Fruit fly (Drosophila melanogaster) whole organism, embryonic: ENCODE measurements around the gene wrm2.
A peak's percentile ranks its signal among the peaks of the same experiment; 100 is the strongest.

ENCODE experiments used
- Asciz ChIP-seq: fragments of 200-800 bp; sonication (Bioruptor generic); optimal IDR thresholded peaks from 2 replicates; lab custom pipeline; 2017; ENCODE audit warnings: missing biosample characterization, mild to moderate bottlenecking, missing genetic modification characterization, missing genetic modification reagents
- Bdp1 ChIP-seq: fragments of 200-800 bp; sonication (Bioruptor generic); optimal IDR thresholded peaks from 3 replicates; lab custom pipeline; 2016; ENCODE audit warnings: missing biosample characterization, missing genetic modification characterization
- BtbVII ChIP-seq: fragments of 200-800 bp; sonication (Bioruptor generic); optimal IDR thresholded peaks from 3 replicates; lab custom pipeline; 2017; ENCODE audit warnings: missing biosample characterization, mild to moderate bottlenecking, missing genetic modification characterization
- CG10147 ChIP-seq: fragments of 200-800 bp; sonication (Bioruptor generic); optimal IDR thresholded peaks from 2 replicates; lab custom pipeline; 2019; ENCODE audit warnings: missing biosample characterization, mild to moderate bottlenecking, missing genetic modification characterization, moderate library complexity
- CG11085 ChIP-seq: fragments of 200-800 bp; sonication (Bioruptor generic); IDR thresholded peaks from 2 replicates; pipeline ENCODE4 v1.3.6; 2022; ENCODE audit warnings: missing biosample characterization, missing genetic modification characterization
- CG13624 ChIP-seq: fragments of 200-800 bp; sonication (Bioruptor generic); optimal IDR thresholded peaks from 2 replicates; lab custom pipeline; 2016; ENCODE audit warnings: missing biosample characterization, missing genetic modification characterization
- CG14014 ChIP-seq: fragments of 200-800 bp; sonication (Bioruptor generic); IDR thresholded peaks from 2 replicates; pipeline ENCODE4 v1.3.6; 2022; ENCODE audit warnings: missing biosample characterization, missing genetic modification characterization
- CG15601 ChIP-seq: fragments of 200-800 bp; sonication (Bioruptor generic); optimal IDR thresholded peaks from 3 replicates; lab custom pipeline; 2019; ENCODE audit warnings: missing biosample characterization, mild to moderate bottlenecking, missing genetic modification characterization, moderate library complexity
- CG1603 ChIP-seq: fragments of 200-800 bp; sonication (Bioruptor generic); optimal IDR thresholded peaks from 2 replicates; lab custom pipeline; 2019; ENCODE audit warnings: missing biosample characterization, mild to moderate bottlenecking, missing genetic modification characterization, moderate library complexity
- CG16815 ChIP-seq: fragments of 200-800 bp; sonication (Bioruptor generic); optimal IDR thresholded peaks from 3 replicates; lab custom pipeline; 2017; ENCODE audit warnings: missing biosample characterization, mild to moderate bottlenecking, missing genetic modification characterization
- CG2202 ChIP-seq: fragments of 200-800 bp; sonication (Bioruptor generic); optimal IDR thresholded peaks from 2 replicates; lab custom pipeline; 2018; ENCODE audit warnings: missing biosample characterization, mild to moderate bottlenecking, missing genetic modification characterization
- CG3163 ChIP-seq: fragments of 200-800 bp; sonication (Bioruptor generic); optimal IDR thresholded peaks from 3 replicates; lab custom pipeline; 2016; ENCODE audit warnings: missing biosample characterization, missing genetic modification characterization
- CG3407 ChIP-seq: fragments of 200-800 bp; sonication (Bioruptor generic); optimal IDR thresholded peaks from 2 replicates; lab custom pipeline; 2018; ENCODE audit warnings: missing biosample characterization, mild to moderate bottlenecking, missing genetic modification characterization
- CG5953 ChIP-seq: fragments of 200-800 bp; sonication (Bioruptor generic); IDR thresholded peaks from 2 replicates; pipeline ENCODE4 v1.3.6; 2022; ENCODE audit warnings: missing biosample characterization, missing genetic modification characterization
- CG6272 ChIP-seq: fragments of 200-800 bp; sonication (Bioruptor generic); IDR thresholded peaks from 2 replicates; pipeline ENCODE4 v1.3.6; 2022; ENCODE audit warnings: missing biosample characterization, missing genetic modification characterization
- CG8388 ChIP-seq: fragments of 200-800 bp; sonication (Bioruptor generic); optimal IDR thresholded peaks from 2 replicates; lab custom pipeline; 2019; ENCODE audit warnings: missing biosample characterization, mild to moderate bottlenecking, missing genetic modification characterization, moderate library complexity
- CG9437 ChIP-seq: fragments of 200-800 bp; sonication (Bioruptor generic); optimal IDR thresholded peaks from 2 replicates; lab custom pipeline; 2018; ENCODE audit warnings: missing biosample characterization, mild to moderate bottlenecking, missing genetic modification characterization
- CG9609 ChIP-seq: fragments of 200-800 bp; sonication (Bioruptor generic); optimal IDR thresholded peaks from 3 replicates; lab custom pipeline; 2016; ENCODE audit warnings: missing biosample characterization, missing genetic modification characterization
- CG9932 ChIP-seq: fragments of 200-800 bp; sonication (Bioruptor generic); IDR thresholded peaks from 2 replicates; pipeline ENCODE4 v1.3.6; 2022; ENCODE audit warnings: missing biosample characterization, missing genetic modification characterization
- Chrac-16 ChIP-seq: fragments of 200-800 bp; sonication (Bioruptor generic); optimal IDR thresholded peaks from 3 replicates; lab custom pipeline; 2016; ENCODE audit warnings: missing biosample characterization, missing genetic modification characterization
- Deaf1 ChIP-seq: fragments of 200-800 bp; optimal IDR thresholded peaks from 3 replicates; lab custom pipeline; 2019; ENCODE audit warnings: missing biosample characterization, mild to moderate bottlenecking, missing genetic modification characterization, moderate library complexity
- Doc3 ChIP-seq: fragments of 200-800 bp; sonication (Bioruptor generic); IDR thresholded peaks from 3 replicates; pipeline ENCODE4 v1.3.6; 2022; ENCODE audit warnings: missing biosample characterization, missing genetic modification characterization; ENCODE audit not compliant: partially characterized antibody
- E2f1 ChIP-seq: fragments of 200-800 bp; sonication (Bioruptor generic); IDR thresholded peaks from 2 replicates; pipeline ENCODE4 v1.3.6; 2022; ENCODE audit warnings: missing biosample characterization, missing genetic modification characterization
- Elba2 ChIP-seq: fragments of 200-800 bp; sonication (Bioruptor generic); optimal IDR thresholded peaks from 3 replicates; lab custom pipeline; 2016; ENCODE audit warnings: missing biosample characterization, missing genetic modification characterization
- GATAe ChIP-seq: fragments of 200-800 bp; sonication (Bioruptor generic); conservative IDR thresholded peaks from 2 replicates; pipeline ENCODE4 v1.3.6; 2022; ENCODE audit warnings: missing biosample characterization, missing genetic modification characterization
- Hsf ChIP-seq: fragments of 200-800 bp; sonication (Bioruptor generic); optimal IDR thresholded peaks from 3 replicates; lab custom pipeline; 2016; ENCODE audit warnings: missing biosample characterization, missing genetic modification characterization
- Jarid2 ChIP-seq: fragments of 200-800 bp; sonication (Bioruptor generic); optimal IDR thresholded peaks from 3 replicates; lab custom pipeline; 2017; ENCODE audit warnings: mild to moderate bottlenecking, missing biosample characterization, missing genetic modification reagents, missing genetic modification characterization
- Myb ChIP-seq: fragments of 200-800 bp; sonication (Bioruptor generic); optimal IDR thresholded peaks from 2 replicates; lab custom pipeline; 2016; ENCODE audit warnings: missing biosample characterization, missing genetic modification characterization
- NC2α ChIP-seq: fragments of 200-800 bp; sonication (Bioruptor generic); optimal IDR thresholded peaks from 2 replicates; lab custom pipeline; 2016; ENCODE audit warnings: missing biosample characterization, missing genetic modification characterization
- NfI ChIP-seq: fragments of 200-800 bp; sonication (Bioruptor generic); optimal IDR thresholded peaks from 3 replicates; lab custom pipeline; 2018; ENCODE audit warnings: missing biosample characterization, mild to moderate bottlenecking, missing genetic modification characterization, moderate library complexity
- Ravus ChIP-seq: fragments of 200-800 bp; sonication (Bioruptor generic); IDR thresholded peaks from 2 replicates; pipeline ENCODE4 v1.3.6; 2022; ENCODE audit warnings: missing biosample characterization, missing genetic modification characterization
- Ssrp ChIP-seq: fragments of 200-800 bp; sonication (Bioruptor generic); optimal IDR thresholded peaks from 2 replicates; lab custom pipeline; 2018; ENCODE audit warnings: missing biosample characterization, mild to moderate bottlenecking, missing genetic modification characterization, moderate library complexity
- Taf1 ChIP-seq: fragments of 200-800 bp; sonication (Bioruptor generic); IDR thresholded peaks from 2 replicates; pipeline ENCODE4 v1.3.6; 2022; ENCODE audit warnings: missing biosample characterization, missing genetic modification characterization
- Vsx1 ChIP-seq: fragments of 200-800 bp; sonication (Bioruptor generic); optimal IDR thresholded peaks from 2 replicates; lab custom pipeline; 2017; ENCODE audit warnings: missing biosample characterization, mild to moderate bottlenecking, missing genetic modification characterization, missing genetic modification reagents
- cg ChIP-seq: fragments of 200-800 bp; sonication (Bioruptor generic); optimal IDR thresholded peaks from 3 replicates; lab custom pipeline; 2019; ENCODE audit warnings: missing biosample characterization, mild to moderate bottlenecking, missing genetic modification characterization, moderate library complexity
- crc ChIP-seq: fragments of 200-800 bp; sonication (Bioruptor generic); optimal IDR thresholded peaks from 2 replicates; lab custom pipeline; 2016; ENCODE audit warnings: missing biosample characterization, missing genetic modification characterization
- da ChIP-seq: fragments of 200-800 bp; sonication (Bioruptor generic); optimal IDR thresholded peaks from 2 replicates; lab custom pipeline; 2016; ENCODE audit warnings: missing biosample characterization, missing genetic modification characterization
- grn ChIP-seq: fragments of 200-800 bp; sonication (Bioruptor generic); optimal IDR thresholded peaks from 3 replicates; lab custom pipeline; 2017; ENCODE audit warnings: missing biosample characterization, missing genetic modification characterization
- jigr1 ChIP-seq: fragments of 200-800 bp; sonication (Bioruptor generic); IDR thresholded peaks from 3 replicates; pipeline ENCODE4 v1.3.6; 2022; ENCODE audit warnings: missing biosample characterization, missing genetic modification characterization
- luna ChIP-seq: fragments of 200-800 bp; sonication (Bioruptor generic); optimal IDR thresholded peaks from 2 replicates; lab custom pipeline; 2016; ENCODE audit warnings: missing biosample characterization, missing genetic modification characterization
- odd ChIP-seq: fragments of 200-800 bp; sonication (Bioruptor generic); optimal IDR thresholded peaks from 2 replicates; lab custom pipeline; 2017; ENCODE audit warnings: missing biosample characterization, mild to moderate bottlenecking, missing genetic modification characterization
- otp ChIP-seq: fragments of 200-800 bp; sonication (Bioruptor generic); IDR thresholded peaks from 3 replicates; pipeline ENCODE4, ENCODE4 v1.3.6; 2022; ENCODE audit warnings: missing biosample characterization, missing genetic modification characterization
- schlank ChIP-seq: fragments of 200-800 bp; sonication (Bioruptor generic); optimal IDR thresholded peaks from 2 replicates; lab custom pipeline; 2018; ENCODE audit warnings: missing biosample characterization, mild to moderate bottlenecking, missing genetic modification characterization
- scrt ChIP-seq: fragments of 200-800 bp; sonication (Bioruptor generic); optimal IDR thresholded peaks from 2 replicates; lab custom pipeline; 2018; ENCODE audit warnings: missing biosample characterization, mild to moderate bottlenecking, missing genetic modification characterization, moderate library complexity
- ssp ChIP-seq: fragments of 200-800 bp; sonication (Bioruptor generic); IDR thresholded peaks from 2 replicates; pipeline ENCODE4 v1.3.6; 2022; ENCODE audit warnings: missing biosample characterization, missing genetic modification characterization
- stc ChIP-seq: fragments of 200-800 bp; sonication (Bioruptor generic); IDR thresholded peaks from 2 replicates; pipeline ENCODE4 v1.3.6; 2022; ENCODE audit warnings: missing biosample characterization, missing genetic modification characterization
- tna ChIP-seq: fragments of 200-800 bp; sonication (Bioruptor generic); IDR thresholded peaks from 2 replicates; pipeline ENCODE4 v1.3.6; 2022; ENCODE audit warnings: missing biosample characterization, missing genetic modification characterization; ENCODE audit not compliant: partially characterized antibody
- twi ChIP-seq: fragments of 200-800 bp; optimal IDR thresholded peaks from 2 replicates; lab custom pipeline; 2019; ENCODE audit warnings: missing biosample characterization, mild to moderate bottlenecking, missing genetic modification characterization, moderate library complexity
- wor ChIP-seq: fragments of 200-800 bp; sonication (Bioruptor generic); IDR thresholded peaks from 2 replicates; pipeline ENCODE4 v1.3.6; 2022; ENCODE audit warnings: missing biosample characterization, missing genetic modification characterization
- zen2 ChIP-seq: fragments of 200-800 bp; sonication (Bioruptor generic); IDR thresholded peaks from 3 replicates; pipeline ENCODE4 v1.3.6; 2022; ENCODE audit warnings: missing biosample characterization, missing genetic modification characterization; ENCODE audit not compliant: partially characterized antibody

The wrm2 gene

dm6 chr3L:7313559-7314132 is 21.4 kb downstream of the wrm2 start (continued):
- TF ChIP-seq Elba2 (GFP tag; lab: Kevin White, UChicago) (no peak), stc (GFP tag; lab: Robert Waterston, UW) (no peak), cg (peak; percentile 4), CG15601 (tag; lab: Kevin White, UChicago) (no peak), grn (GFP tag; lab: Kevin White, UChicago) (no peak), CG2202 (tag; lab: Kevin White, UChicago) (no peak), da (GFP tag; lab: Kevin White, UChicago) (no peak)

DNA sequence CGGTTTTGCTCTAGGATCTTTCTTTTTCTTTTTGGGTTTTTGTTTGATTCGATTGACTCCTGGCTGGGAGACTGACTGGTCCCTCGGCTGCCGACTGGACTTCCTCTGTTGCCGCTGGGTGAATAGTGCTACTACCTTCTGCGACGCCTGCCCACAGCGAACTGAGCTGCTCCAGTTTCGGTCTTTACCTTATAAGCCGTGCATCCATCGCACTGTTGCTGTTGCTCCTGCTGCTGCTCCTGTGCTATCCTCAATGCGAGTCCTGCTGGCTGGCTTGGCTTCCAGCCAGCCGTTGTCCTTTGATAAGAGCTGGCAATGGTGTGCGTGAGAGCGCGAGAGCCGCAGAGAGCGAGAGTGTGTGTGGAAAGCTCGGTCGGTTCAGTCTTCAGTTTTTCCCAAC is 22.3 kb downstream of the wrm2 start, which contains the start of gene unc-13-4A:
TSS of gene unc-13-4A (minus strand) at position 143 of the 400 bp plus-strand sequence.
- TF ChIP-seq CG10147 (GFP tag; lab: Kevin White, UChicago) (no peak), CG3407 (GFP tag; lab: Kevin White, UChicago) (no peak), CG13624 (GFP tag; lab: Kevin White, UChicago) (no peak), NC2α (GFP tag; lab: Kevin White, UChicago) (no peak), GATAe (GFP tag; lab: Robert Waterston, UW) (no peak), CG9932 (GFP tag; lab: Robert Waterston, UW) (no peak), CG9437 (GFP tag; lab: Kevin White, UChicago) (no peak), Deaf1 (tag; lab: Kevin White, UChicago) (peak; percentile 10), CG9609 (GFP tag; lab: Kevin White, UChicago) (no peak), twi (tag; lab: Kevin White, UChicago) (no peak), Hsf (GFP tag; lab: Kevin White, UChicago) (no peak), crc (GFP tag; lab: Kevin White, UChicago) (no peak), otp (0 out of 3 replicates have a peak, but pooled peaks have one; percentile 21), CG6272 (GFP tag; lab: Robert Waterston, UW) (no peak), Myb (GFP tag; lab: Kevin White, UChicago) (no peak), jigr1 (GFP tag; lab: Robert Waterston, UW) (no peak), CG14014 (GFP tag; lab: Robert Waterston, UW) (no peak), Asciz (GFP tag; lab: Kevin White, UChicago) (no peak), schlank (tag; lab: Kevin White, UChicago) (no peak), tna (GFP tag; lab: Robert Waterston, UW) (no peak), Vsx1 (no peak), luna (no peak), odd (no peak), BtbVII (GFP tag; lab: Kevin White, UChicago) (no peak), CG3163 (no peak), scrt (GFP tag; lab: Kevin White, UChicago) (peak; percentile 71), Ravus (GFP tag; lab: Robert Waterston, UW) (no peak), CG16815 (GFP tag; lab: Kevin White, UChicago) (no peak), CG8388 (no peak), NfI (GFP tag; lab: Kevin White, UChicago) (no peak), Bdp1 (GFP tag; lab: Kevin White, UChicago) (no peak), Taf1 (GFP tag; lab: Robert Waterston, UW) (no peak), Ssrp (tag; lab: Kevin White, UChicago) (no peak), E2f1 (GFP tag; lab: Robert Waterston, UW) (no peak), Chrac-16 (GFP tag; lab: Kevin White, UChicago) (no peak), CG1603 (no peak), zen2 (GFP tag; lab: Robert Waterston, UW) (0 out of 3 replicates have a peak, but pooled peaks have one; percentile 6), wor (GFP tag; lab: Robert Waterston, UW) (no peak), Jarid2 (GFP tag; lab: Kevin White, UChicago) (peak; percentile 3), CG5953 (no peak), Doc3 (GFP tag; lab: Robert Waterston, UW) (no peak), CG11085 (GFP tag; lab: Robert Waterston, UW) (no peak), ssp (GFP tag; lab: Robert Waterston, UW) (no peak)
